Fruit fly (Drosophila melanogaster): ENCODE data around the gene CG11037.

Gene CG11037

dm6 chr3L:20918945-20919344 lies 42.2 kb downstream of the CG11037 start (continued):
- TF ChIP-seq Oaz (GFP tag; IDR thresholded peaks at IDR 0.05), result no peak
- no peak for TF ChIP-seq dimm (GFP tag; IDR thresholded peaks at IDR 0.05)
- TF ChIP-seq Dp (GFP tag; optimal IDR thresholded peaks at IDR 0.05), result no peak
- TF ChIP-seq nmo (GFP tag; optimal IDR thresholded peaks at IDR 0.05), result peak; percentile 46
- peak; percentile 2 for TF ChIP-seq CG10267 (tag; optimal IDR thresholded peaks at IDR 0.05)
- TF ChIP-seq Optix (GFP tag; IDR thresholded peaks at IDR 0.05), result no peak
- no peak for TF ChIP-seq Drgx (GFP tag; IDR thresholded peaks at IDR 0.05)
- TF ChIP-seq CG2875 (GFP tag; optimal IDR thresholded peaks at IDR 0.05), result no peak
- TF ChIP-seq slou (GFP tag; optimal IDR thresholded peaks at IDR 0.05), result no peak
- TF ChIP-seq unpg (GFP tag; optimal IDR thresholded peaks at IDR 0.05), result peak; percentile 36
- TF ChIP-seq rib (GFP tag; IDR thresholded peaks at IDR 0.05), result no peak
- peak; percentile 68; the same call in 2 of the 3 replicates for TF ChIP-seq CG17361 (GFP tag; IDR thresholded peaks at IDR 0.05)
- TF ChIP-seq bsh (GFP tag; optimal IDR thresholded peaks at IDR 0.05), result peak in 1 of 2 experiments; percentile 23
- TF ChIP-seq CG3726 (GFP tag; IDR thresholded peaks at IDR 0.05), result no peak
- no peak for TF ChIP-seq Hr39 (optimal IDR thresholded peaks at IDR 0.05)
- no peak for TF ChIP-seq CG4854 (GFP tag; optimal IDR thresholded peaks at IDR 0.05)
- TF ChIP-seq HmgZ (tag; optimal IDR thresholded peaks at IDR 0.05), result no peak
- TF ChIP-seq CG14710 (tag; optimal IDR thresholded peaks at IDR 0.05), result peak; percentile 41
- TF ChIP-seq Hr51 (GFP tag; optimal IDR thresholded peaks at IDR 0.05), result peak in 1 of 2 experiments; percentile 27
- TF ChIP-seq CG12104 (GFP tag; optimal IDR thresholded peaks at IDR 0.05), result no peak
- no peak for TF ChIP-seq CG17568 (GFP tag; optimal IDR thresholded peaks at IDR 0.05)
- no peak for TF ChIP-seq Vsx1 (GFP tag; optimal IDR thresholded peaks at IDR 0.05)
- no peak for TF ChIP-seq Poxn (GFP tag; IDR thresholded peaks at IDR 0.05)
- no peak for TF ChIP-seq crp (GFP tag; optimal IDR thresholded peaks at IDR 0.05)
- no peak for TF ChIP-seq nau (GFP tag; optimal IDR thresholded peaks at IDR 0.05)

dm6 chr3L:20917025-20917691 lies 44.0 kb downstream of the CG11037 start:
- TF ChIP-seq NK7.1 (GFP tag; optimal IDR thresholded peaks at IDR 0.05) (no peak), gsb (GFP tag; IDR thresholded peaks at IDR 0.05) (no peak), psq (GFP tag; optimal IDR thresholded peaks at IDR 0.05) (no peak), Ets65A (GFP tag) (peak; percentile 38), ems (GFP tag; optimal IDR thresholded peaks at IDR 0.05) (no peak), Ets97D (GFP tag; optimal IDR thresholded peaks at IDR 0.05) (no peak)

- TF ChIP-seq CG14710 (tag; optimal IDR thresholded peaks at IDR 0.05) (peak; percentile 18), lov (optimal IDR thresholded peaks at IDR 0.05) (no peak), lov (GFP tag; IDR thresholded peaks at IDR 0.05) (no peak), bsh (GFP tag; optimal IDR thresholded peaks at IDR 0.05) (peak in 1 of 2 experiments; percentile 72), HLH54F (GFP tag; optimal IDR thresholded peaks at IDR 0.05) (no peak), gem (tag; optimal IDR thresholded peaks at IDR 0.05) (peak; percentile 13), sc (optimal IDR thresholded peaks at IDR 0.05) (no peak), sc (GFP tag; optimal IDR thresholded peaks at IDR 0.05) (peak; percentile 35), z (GFP tag; IDR thresholded peaks at IDR 0.05) (no peak), CG1603 (tag; optimal IDR thresholded peaks at IDR 0.05) (peak; percentile 31), knrl (GFP tag; IDR thresholded peaks at IDR 0.05; ENCODE audit: partially characterized antibody) (no peak), salm (tag; optimal IDR thresholded peaks at IDR 0.05) (no peak), CG15011 (GFP tag; optimal IDR thresholded peaks at IDR 0.05) (no peak), CG11247 (GFP tag; IDR thresholded peaks at IDR 0.05) (no peak), zen (tag; optimal IDR thresholded peaks at IDR 0.05) (no peak), zen2 (GFP tag; IDR thresholded peaks at IDR 0.05; ENCODE audit: partially characterized antibody) (no peak), Asciz (GFP tag; optimal IDR thresholded peaks at IDR 0.05) (peak; percentile 48), Elba2 (GFP tag; optimal IDR thresholded peaks at IDR 0.05) (no peak), CG8944 (GFP tag; optimal IDR thresholded peaks at IDR 0.05) (no peak), CG5953 (GFP tag; IDR thresholded peaks at IDR 0.05) (no peak), CG7839 (tag; optimal IDR thresholded peaks at IDR 0.05) (no peak)
Observed at dm6 chr3L:20915111-20915510, 46.1 kb downstream of the CG11037 start.
